Worm (Caenorhabditis elegans) whole organism, L4/young adult: ENCODE results near the gene bus-12.

Source experiments
- W03F9.2 ChIP-seq: fragments of 150-350 bp; optimal IDR thresholded peaks from 2 replicates; lab custom pipeline; 2014; ENCODE audit warnings: missing biosample characterization, missing genetic modification characterization
- dao-5 ChIP-seq: sonication (generic microtip); optimal IDR thresholded peaks from 2 replicates; lab custom pipeline; 2016; ENCODE audit warnings: missing genotype, missing genetic modification characterization, moderate library complexity, missing compliant biosample characterization
- him-1 ChIP-seq: sonication (generic microtip); optimal IDR thresholded peaks from 2 replicates; lab custom pipeline; 2016; ENCODE audit warnings: missing genotype, missing genetic modification reagents, missing genetic modification characterization, missing compliant biosample characterization

DNA sequence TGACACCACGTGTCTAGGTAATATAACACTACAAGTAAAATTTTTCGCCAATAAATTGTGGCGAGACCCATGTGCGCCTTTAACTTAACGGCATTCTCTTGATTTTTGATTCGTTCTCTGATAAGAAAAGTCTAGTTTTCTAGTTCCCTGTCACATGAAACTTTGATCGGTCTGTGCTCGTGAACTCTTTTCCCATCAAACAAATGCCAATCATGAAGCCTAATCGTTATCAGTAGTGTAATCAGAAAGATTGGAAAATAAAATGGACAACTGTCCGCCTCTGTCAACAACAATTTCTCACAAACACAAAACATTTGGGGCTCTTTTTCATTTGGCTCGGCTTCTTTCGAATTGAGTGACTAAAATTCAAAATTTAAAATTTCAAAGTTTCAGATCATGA, 2.1 kb upstream of the bus-12 start, which contains the start of gene ttr-45:
- no peak for TF ChIP-seq W03F9.2 (tag; lab: Kevin White, UChicago)
- TF ChIP-seq him-1 (tag; lab: Kevin White, UChicago), result no peak
- no peak for TF ChIP-seq dao-5
